Worm (Caenorhabditis elegans): ENCODE data around the gene ZC21.8.

DNA sequence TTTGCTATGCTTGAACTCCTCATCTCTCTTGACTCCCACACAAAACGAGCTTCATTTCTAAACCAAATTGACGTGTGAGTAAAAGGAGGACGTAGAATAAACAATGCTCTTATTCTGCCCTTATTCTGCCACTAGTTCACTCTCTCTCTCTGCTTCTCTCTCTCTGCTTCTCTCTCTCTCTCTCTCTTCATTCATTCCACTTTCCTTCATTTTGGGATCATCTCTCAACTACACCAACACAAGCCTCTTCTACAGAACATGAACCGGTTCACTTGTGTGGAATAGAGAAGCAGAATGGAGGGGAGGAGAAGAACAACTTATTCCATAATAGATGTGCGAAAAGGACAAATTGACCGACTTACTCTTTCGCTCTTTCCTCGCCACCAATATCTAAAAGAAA lies 16.4 kb downstream of the ZC21.8 start:
- TF ChIP-seq nhr-237 (tag; optimal IDR thresholded peaks at IDR 0.05) (no peak), nhr-77 (tag; optimal IDR thresholded peaks at IDR 0.05) (no peak), pqm-1 (tag; optimal IDR thresholded peaks at IDR 0.05) (no peak), nhr-28 (tag; optimal IDR thresholded peaks at IDR 0.05) (no peak), ama-1 (optimal IDR thresholded peaks at IDR 0.05) (no peak), tbx-2 (tag; optimal IDR thresholded peaks at IDR 0.05) (no peak), elt-3 (tag; optimal IDR thresholded peaks at IDR 0.05) (no peak)
